Fruit fly (Drosophila melanogaster): Measurements from ENCODE around the gene Cad87A.

dm6 chr3R:11977336-11977678 is 28.4 kb upstream of the Cad87A start:
- no peak for TF ChIP-seq sv (GFP tag; optimal IDR thresholded peaks at IDR 0.05)
- no peak for TF ChIP-seq Abd-B (GFP tag; optimal IDR thresholded peaks at IDR 0.05)
- TF ChIP-seq CrebA (GFP tag; optimal IDR thresholded peaks at IDR 0.05; ENCODE audit: borderline replicate concordance), result no peak
- TF ChIP-seq N (GFP tag; optimal IDR thresholded peaks at IDR 0.05), result no peak
- TF ChIP-seq h (GFP tag; optimal IDR thresholded peaks at IDR 0.05), result no peak
- TF ChIP-seq jim (GFP tag; optimal IDR thresholded peaks at IDR 0.05), result no peak
- no peak for TF ChIP-seq Rel (GFP tag; optimal IDR thresholded peaks at IDR 0.05)
- no peak for TF ChIP-seq Rel (tag; optimal IDR thresholded peaks at IDR 0.05)
- no peak for TF ChIP-seq pan (optimal IDR thresholded peaks at IDR 0.05)
- TF ChIP-seq sage (GFP tag; optimal IDR thresholded peaks at IDR 0.05), result no peak
- no peak for TF ChIP-seq woc (GFP tag; optimal IDR thresholded peaks at IDR 0.05)
- TF ChIP-seq br (GFP tag; optimal IDR thresholded peaks at IDR 0.05), result no peak
- no peak for TF ChIP-seq OdsH (GFP tag; optimal IDR thresholded peaks at IDR 0.05)
- no peak for TF ChIP-seq lola (GFP tag; optimal IDR thresholded peaks at IDR 0.05)
- TF ChIP-seq dmrt93B (GFP tag; optimal IDR thresholded peaks at IDR 0.05), result no peak

All from whole organism, wandering third instar larva.